Worm (Caenorhabditis elegans) whole organism, L4 larva: ENCODE data around the gene igdb-3.

Source experiments
- ama-1 ChIP-seq: fragments of 150-350 bp; optimal IDR thresholded peaks from 2 replicates; lab custom pipeline; 2014; ENCODE audit warnings: inconsistent platforms, mixed read lengths
- fkh-10 ChIP-seq: fragments of 150-350 bp; optimal IDR thresholded peaks from 2 replicates; lab custom pipeline; 2014; ENCODE audit warnings: missing biosample characterization, missing genetic modification reagents, missing genetic modification characterization
- nhr-77 ChIP-seq: fragments of 150-350 bp; optimal IDR thresholded peaks from 2 replicates; lab custom pipeline; 2014; ENCODE audit warnings: missing biosample characterization, missing genetic modification characterization
- pqm-1 ChIP-seq: sonication (generic microtip); optimal IDR thresholded peaks from 2 replicates; lab custom pipeline; 2017; ENCODE audit warnings: missing biosample characterization, missing genetic modification characterization
- snpc-4 ChIP-seq: fragments of 150-350 bp; optimal IDR thresholded peaks from 2 replicates; lab custom pipeline; 2014; ENCODE audit warnings: missing biosample characterization, missing genetic modification characterization
- unc-39 ChIP-seq: sonication (generic microtip); optimal IDR thresholded peaks from 2 replicates; lab custom pipeline; 2017; ENCODE audit warnings: missing biosample characterization, missing genetic modification characterization
- unc-62 ChIP-seq, 3 experiments: fragments of 150-350 bp in 1 of 3; sonication (generic microtip); optimal IDR thresholded peaks in 2 of 3; peaks in 1 of 3; 1 replicate in 1 of 3; 2 replicates in 2 of 3; lab custom pipeline; 2014 to 2017; ENCODE audit warnings: missing biosample characterization in 3 of 3, missing genetic modification characterization in 3 of 3, missing genetic modification reagents in 3 of 3, missing genotype in 1 of 3

DNA sequence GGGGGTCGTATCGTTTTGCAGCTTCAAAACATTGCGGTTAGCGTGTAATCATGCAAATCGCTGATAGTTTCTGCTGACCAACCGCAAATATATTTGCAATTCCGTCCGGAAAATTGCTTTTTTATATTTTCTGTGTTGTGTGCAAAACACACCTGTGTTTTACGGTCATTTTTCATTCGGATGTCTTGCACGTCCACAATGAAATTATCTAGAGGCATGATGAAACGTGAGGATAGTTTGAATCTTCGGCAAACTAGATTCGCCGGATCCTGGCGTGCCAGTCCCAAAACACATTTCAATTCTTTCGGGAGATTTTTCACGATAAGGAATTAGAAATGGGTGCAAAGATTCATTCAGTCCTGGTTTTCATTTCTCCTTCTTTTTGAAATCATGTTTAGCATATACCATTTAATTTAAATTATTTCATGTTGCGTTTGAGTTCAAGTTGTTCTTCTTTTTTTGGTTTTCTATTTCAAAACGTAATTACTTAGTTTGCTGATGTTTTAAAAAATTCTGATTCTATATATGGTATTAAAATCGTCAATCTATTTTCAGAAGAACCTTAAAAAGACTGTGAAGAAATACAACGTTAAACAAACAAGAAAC is 30.2 kb upstream of the igdb-3 start, which contains the start of gene C03B1.5:
- TF ChIP-seq nhr-77 (tag; lab: Kevin White, UChicago) = no peak
- TF ChIP-seq snpc-4 = no peak
- no peak for TF ChIP-seq unc-62 (GFP tag; optimal IDR thresholded peaks at IDR 0.05 in 1 of 2; lab: Kevin White, UChicago)
- no peak for TF ChIP-seq unc-62 (tag; optimal IDR thresholded peaks at IDR 0.05; lab: Kevin White, UChicago)
- no peak for TF ChIP-seq pqm-1 (tag; lab: Kevin White, UChicago)
- no peak for TF ChIP-seq fkh-10
- TF ChIP-seq unc-39 (tag; lab: Kevin White, UChicago) = no peak
- no peak for TF ChIP-seq ama-1 (lab: Kevin White, UChicago)
